Fruit fly (Drosophila melanogaster) whole organism, prepupa: ENCODE data around the gene Dbct.

Source experiments
- Blimp-1 ChIP-seq: fragments of 200-800 bp; sonication (Bioruptor generic); optimal IDR thresholded peaks from 3 replicates; lab custom pipeline; 2017; ENCODE audit warnings: missing biosample characterization, missing genetic modification characterization, mild to moderate bottlenecking, moderate library complexity, missing genetic modification reagents
- CG10669 ChIP-seq: fragments of 200-800 bp; sonication (Bioruptor generic); optimal IDR thresholded peaks from 3 replicates; lab custom pipeline; 2018; ENCODE audit warnings: missing biosample characterization, mild to moderate bottlenecking, missing genetic modification characterization, moderate library complexity
- CG11294 ChIP-seq: fragments of 200-800 bp; sonication (Bioruptor generic); IDR thresholded peaks from 2 replicates; pipeline ENCODE4 v1.3.6; 2022; ENCODE audit warnings: missing biosample characterization, missing genetic modification characterization
- CG11762 ChIP-seq: fragments of 200-800 bp; sonication (Bioruptor generic); optimal IDR thresholded peaks from 3 replicates; lab custom pipeline; 2016; ENCODE audit warnings: missing biosample characterization, missing genetic modification characterization; ENCODE audit not compliant: insufficient read depth
- CG11902 ChIP-seq: fragments of 200-800 bp; sonication (Bioruptor generic); optimal IDR thresholded peaks from 3 replicates; lab custom pipeline; 2016; ENCODE audit warnings: missing biosample characterization, missing genetic modification characterization
- CG15336 ChIP-seq: fragments of 200-800 bp; sonication (Bioruptor generic); IDR thresholded peaks from 2 replicates; pipeline ENCODE4 v1.3.6; 2022; ENCODE audit warnings: missing biosample characterization, missing genetic modification characterization
- CG1621 ChIP-seq: fragments of 200-800 bp; sonication (Bioruptor generic); optimal IDR thresholded peaks from 3 replicates; lab custom pipeline; 2018; ENCODE audit warnings: missing biosample characterization, mild to moderate bottlenecking, missing genetic modification characterization
- CG16779 ChIP-seq: fragments of 200-800 bp; sonication (Bioruptor generic); optimal IDR thresholded peaks from 3 replicates; lab custom pipeline; 2017; ENCODE audit warnings: missing biosample characterization, mild to moderate bottlenecking, missing genetic modification characterization
- CG31627 ChIP-seq: fragments of 200-800 bp; sonication (Bioruptor generic); optimal IDR thresholded peaks from 3 replicates; lab custom pipeline; 2016; ENCODE audit warnings: missing biosample characterization, missing genetic modification characterization
- CG32006 ChIP-seq: fragments of 200-800 bp; sonication (Bioruptor generic); optimal IDR thresholded peaks from 3 replicates; lab custom pipeline; 2017; ENCODE audit warnings: missing biosample characterization, mild to moderate bottlenecking, missing genetic modification characterization
- CG34406 ChIP-seq: fragments of 200-800 bp; sonication (Bioruptor generic); optimal IDR thresholded peaks from 3 replicates; lab custom pipeline; 2016; ENCODE audit warnings: missing biosample characterization, missing genetic modification characterization
- CG3919 ChIP-seq: fragments of 200-800 bp; sonication (Bioruptor generic); optimal IDR thresholded peaks from 3 replicates; lab custom pipeline; 2016; ENCODE audit warnings: missing biosample characterization, missing genetic modification characterization
- CG6276 ChIP-seq: fragments of 200-800 bp; sonication (Bioruptor generic); optimal IDR thresholded peaks from 2 replicates; lab custom pipeline; 2017; ENCODE audit warnings: missing biosample characterization, mild to moderate bottlenecking, missing genetic modification characterization
- CG6808 ChIP-seq: fragments of 200-800 bp; sonication (Bioruptor generic); optimal IDR thresholded peaks from 3 replicates; lab custom pipeline; 2017; ENCODE audit warnings: missing biosample characterization, missing genetic modification characterization, mild to moderate bottlenecking, moderate library complexity, missing genetic modification reagents
- CG6854 ChIP-seq: fragments of 200-800 bp; sonication (Bioruptor generic); optimal IDR thresholded peaks from 2 replicates; lab custom pipeline; 2017; ENCODE audit warnings: missing biosample characterization, mild to moderate bottlenecking, missing genetic modification characterization
- CG8119 ChIP-seq: fragments of 200-800 bp; sonication (Bioruptor generic); IDR thresholded peaks from 3 replicates; pipeline ENCODE4 v1.3.6; 2022; ENCODE audit warnings: missing biosample characterization, missing genetic modification characterization
- CG9139 ChIP-seq: fragments of 200-800 bp; sonication (Bioruptor generic); optimal IDR thresholded peaks from 3 replicates; lab custom pipeline; 2017; ENCODE audit warnings: missing biosample characterization, mild to moderate bottlenecking, missing genetic modification characterization
- Eip78C ChIP-seq: fragments of 200-800 bp; sonication (Bioruptor generic); peaks from one replicate; lab custom pipeline; 2016; ENCODE audit warnings: missing biosample characterization, missing genetic modification characterization
- Eip93F ChIP-seq: fragments of 200-800 bp; sonication (Bioruptor generic); optimal IDR thresholded peaks from 2 replicates; lab custom pipeline; 2016; ENCODE audit warnings: missing biosample characterization, mild to moderate bottlenecking, missing genetic modification characterization
- Ets21C ChIP-seq: fragments of 200-800 bp; sonication (Bioruptor generic); optimal IDR thresholded peaks from 3 replicates; lab custom pipeline; 2016; ENCODE audit warnings: missing biosample characterization, missing genetic modification characterization
- Hr38 ChIP-seq: sonication (Bioruptor generic); optimal IDR thresholded peaks from 2 replicates; lab custom pipeline; 2016; ENCODE audit warnings: missing biosample characterization, missing genetic modification characterization
- Hr39 ChIP-seq: fragments of 200-800 bp; sonication (Bioruptor generic); optimal IDR thresholded peaks from 2 replicates; lab custom pipeline; 2016; ENCODE audit warnings: missing biosample characterization, missing genetic modification characterization
- OdsH ChIP-seq: fragments of 200-800 bp; sonication (Bioruptor generic); optimal IDR thresholded peaks from 3 replicates; lab custom pipeline; 2016; ENCODE audit warnings: missing biosample characterization, missing genetic modification characterization
- Smox ChIP-seq: fragments of 200-800 bp; sonication (Bioruptor generic); optimal IDR thresholded peaks from 3 replicates; lab custom pipeline; 2016; ENCODE audit warnings: missing biosample characterization, missing genetic modification characterization
- Sox102F ChIP-seq: fragments of 200-800 bp; sonication (Bioruptor generic); optimal IDR thresholded peaks from 2 replicates; lab custom pipeline; 2016; ENCODE audit warnings: missing biosample characterization, mild to moderate bottlenecking, missing genetic modification characterization
- achi ChIP-seq: fragments of 200-800 bp; sonication (Bioruptor generic); optimal IDR thresholded peaks from 3 replicates; lab custom pipeline; 2016; ENCODE audit warnings: missing biosample characterization, missing genetic modification characterization
- acj6 ChIP-seq: fragments of 200-800 bp; sonication (Bioruptor generic); optimal IDR thresholded peaks from 3 replicates; lab custom pipeline; 2016; ENCODE audit warnings: missing biosample characterization, missing genetic modification characterization
- cyc ChIP-seq: fragments of 200-800 bp; sonication (Bioruptor generic); optimal IDR thresholded peaks from 3 replicates; lab custom pipeline; 2016; ENCODE audit warnings: missing biosample characterization, missing genetic modification characterization
- dac ChIP-seq: fragments of 200-800 bp; sonication (Bioruptor generic); optimal IDR thresholded peaks from 2 replicates; lab custom pipeline; 2017; ENCODE audit warnings: missing biosample characterization, mild to moderate bottlenecking, missing genetic modification characterization
- dsx ChIP-seq: fragments of 200-800 bp; optimal IDR thresholded peaks from 3 replicates; lab custom pipeline; 2019; ENCODE audit warnings: missing biosample characterization, mild to moderate bottlenecking, missing genetic modification characterization, moderate library complexity; ENCODE audit not compliant: poor library complexity, severe bottlenecking
- eg ChIP-seq: fragments of 200-800 bp; sonication (Bioruptor generic); IDR thresholded peaks from 3 replicates; pipeline ENCODE4 v1.3.6; 2022; ENCODE audit warnings: missing biosample characterization, missing genetic modification characterization
- esn ChIP-seq: fragments of 200-800 bp; sonication (Bioruptor generic); optimal IDR thresholded peaks from 2 replicates; lab custom pipeline; 2016; ENCODE audit warnings: missing biosample characterization, mild to moderate bottlenecking, missing genetic modification characterization, moderate library complexity
- fd59A ChIP-seq: fragments of 200-800 bp; sonication (Bioruptor generic); optimal IDR thresholded peaks from 2 replicates; lab custom pipeline; 2017; ENCODE audit warnings: missing biosample characterization, mild to moderate bottlenecking, missing genetic modification characterization, missing genetic modification reagents
- fd85E ChIP-seq: fragments of 200-800 bp; sonication (Bioruptor generic); optimal IDR thresholded peaks from 3 replicates; lab custom pipeline; 2016; ENCODE audit warnings: missing biosample characterization, missing genetic modification characterization
- fkh ChIP-seq: fragments of 200-800 bp; sonication (Bioruptor generic); optimal IDR thresholded peaks from 3 replicates; lab custom pipeline; 2017; ENCODE audit warnings: missing biosample characterization, mild to moderate bottlenecking, missing genetic modification characterization, moderate library complexity
- net ChIP-seq: fragments of 200-800 bp; sonication (Bioruptor generic); optimal IDR thresholded peaks from 3 replicates; lab custom pipeline; 2016; ENCODE audit warnings: missing biosample characterization, missing genetic modification characterization
- salr ChIP-seq, 2 experiments: fragments of 200-800 bp; sonication (Bioruptor generic); optimal IDR thresholded peaks; 3 replicates each; lab custom pipeline; 2016 to 2018; ENCODE audit warnings: missing biosample characterization in 2 of 2, missing genetic modification characterization in 2 of 2, mild to moderate bottlenecking in 1 of 2
- spab ChIP-seq: fragments of 200-800 bp; sonication (Bioruptor generic); optimal IDR thresholded peaks from 2 replicates; lab custom pipeline; 2017; ENCODE audit warnings: missing biosample characterization, mild to moderate bottlenecking, missing genetic modification characterization, missing genetic modification reagents
- ss ChIP-seq, 2 experiments: fragments of 200-800 bp; sonication (Bioruptor generic); optimal IDR thresholded peaks; 2 replicates in 1 of 2; 3 replicates in 1 of 2; lab custom pipeline; 2017 to 2018; ENCODE audit warnings: mild to moderate bottlenecking in 2 of 2, missing biosample characterization in 2 of 2, missing genetic modification characterization in 2 of 2, moderate library complexity in 1 of 2
- svp ChIP-seq: fragments of 200-800 bp; sonication (Bioruptor generic); peaks from one replicate; lab custom pipeline; 2016; ENCODE audit warnings: missing biosample characterization, missing genetic modification characterization
- topi ChIP-seq: fragments of 200-800 bp; sonication (Bioruptor generic); optimal IDR thresholded peaks from 3 replicates; lab custom pipeline; 2016; ENCODE audit warnings: missing biosample characterization, missing genetic modification characterization
- vri ChIP-seq: fragments of 200-800 bp; sonication (Bioruptor generic); optimal IDR thresholded peaks from 3 replicates; lab custom pipeline; 2016; ENCODE audit warnings: missing biosample characterization, mild to moderate bottlenecking, missing genetic modification characterization

The Dbct gene

DNA sequence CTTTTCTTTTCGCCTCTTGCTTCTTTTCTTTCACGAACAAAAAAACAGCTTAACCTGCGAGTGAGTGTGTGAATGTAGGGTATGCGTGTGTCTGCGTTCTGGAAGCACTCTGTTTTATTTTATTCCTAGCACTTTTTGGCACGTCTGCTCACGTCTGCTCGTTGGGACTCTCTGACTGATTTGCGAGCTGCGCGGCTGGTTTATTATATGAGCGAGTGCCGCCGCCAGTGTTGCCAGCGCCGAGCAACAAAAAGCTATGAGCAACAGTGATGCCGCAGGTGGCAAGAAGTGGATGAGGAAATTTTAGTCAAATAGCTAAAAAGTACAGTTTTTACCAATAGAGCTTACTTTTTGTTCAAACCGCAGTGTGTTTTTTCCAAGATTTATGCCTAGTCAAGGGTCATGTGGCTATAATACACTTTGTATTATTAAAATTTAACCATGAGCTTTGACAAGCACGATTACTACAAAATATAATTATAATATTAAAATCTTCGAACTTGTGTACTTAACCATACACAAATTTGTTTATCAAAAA is 9.8 kb upstream of the Dbct start, which contains the start of gene Lsd-2 (continued):
- TF ChIP-seq dac (GFP tag; lab: Kevin White, UChicago) (no peak), Ets21C (peak; percentile 14), Hr39 (GFP tag; lab: Kevin White, UChicago) (no peak), spab (no peak), CG3919 (peak; percentile 41), Blimp-1 (GFP tag; lab: Kevin White, UChicago) (no peak), salr (GFP tag; optimal IDR thresholded peaks at IDR 0.05; lab: Kevin White, UChicago) (peak in 1 of 2 experiments; percentile 21), CG8119 (GFP tag; lab: Robert Waterston, UW) (peak; percentile 41; the same call in 2 of the 3 replicates), Sox102F (peak; percentile 48), Eip93F (GFP tag; lab: Kevin White, UChicago) (no peak), CG31627 (peak; percentile 9), Smox (GFP tag; lab: Kevin White, UChicago) (no peak), CG11902 (GFP tag; lab: Kevin White, UChicago) (no peak), esn (GFP tag; lab: Kevin White, UChicago) (peak; percentile 25), topi (GFP tag; lab: Kevin White, UChicago) (peak; percentile 17), fd85E (GFP tag; lab: Kevin White, UChicago) (no peak), CG6808 (GFP tag; lab: Kevin White, UChicago) (peak; percentile 47), Hr38 (GFP tag; lab: Kevin White, UChicago) (no peak), CG6276 (GFP tag; lab: Kevin White, UChicago) (no peak), CG32006 (GFP tag; lab: Kevin White, UChicago) (peak; percentile 31), fd59A (GFP tag; lab: Kevin White, UChicago) (peak; percentile 9), vri (GFP tag; lab: Kevin White, UChicago) (peak; percentile 70), CG11294 (GFP tag; lab: Robert Waterston, UW) (no peak)

DNA sequence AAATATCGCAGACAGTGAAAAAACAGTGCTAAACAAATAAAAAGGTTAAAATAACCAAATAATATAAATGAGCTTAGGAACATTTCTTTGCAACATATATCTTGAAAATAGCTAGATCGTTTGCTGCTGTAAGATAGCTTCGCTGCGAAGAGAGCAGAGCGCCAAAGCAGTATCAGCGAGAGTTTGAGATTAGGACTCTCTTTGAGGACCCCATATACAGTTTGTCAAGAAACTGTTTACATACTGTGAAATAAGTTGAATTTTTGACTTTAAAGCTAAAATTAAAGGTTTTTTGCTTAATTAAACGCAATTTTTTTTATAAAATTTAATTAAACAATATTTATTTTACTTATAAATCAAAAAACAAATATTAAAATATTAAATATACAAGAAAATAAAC is 9.3 kb upstream of the Dbct start:
- peak; percentile 28; the same call in 1 of the 2 replicates for TF ChIP-seq CG15336
- 0 out of 3 replicates have a peak, but pooled peaks have one; percentile 31 for TF ChIP-seq eg (GFP tag; lab: Robert Waterston, UW)
- no peak for TF ChIP-seq CG32006 (GFP tag; lab: Kevin White, UChicago)

DNA sequence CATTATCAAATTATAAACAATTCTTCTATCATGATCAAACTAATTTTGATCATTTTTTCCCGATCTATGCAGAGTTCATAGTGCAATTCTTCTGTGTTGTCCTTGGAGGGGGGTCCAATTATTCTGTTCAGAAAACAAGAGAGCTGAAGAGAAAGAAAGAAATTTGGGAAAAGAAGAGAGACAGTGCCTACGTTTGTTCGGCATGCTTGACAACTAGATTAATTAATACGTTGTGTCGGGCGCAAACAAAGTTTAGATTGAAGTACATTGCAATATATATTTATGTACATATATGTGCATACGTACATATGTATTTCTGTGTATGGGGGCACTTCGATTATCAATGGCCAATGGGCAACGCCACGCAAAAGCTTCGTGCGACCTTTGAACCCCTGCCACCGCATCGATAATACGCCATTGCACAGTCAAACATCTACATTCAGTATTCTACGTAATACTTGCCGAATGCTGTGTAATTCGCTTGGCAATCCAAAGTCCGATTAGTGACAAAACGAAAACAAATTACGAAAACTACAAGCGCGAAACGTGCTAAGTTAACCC is 8.3 kb upstream of the Dbct start:
- TF ChIP-seq esn (GFP tag; lab: Kevin White, UChicago) (no peak), net (GFP tag; lab: Kevin White, UChicago) (no peak), CG6854 (peak; percentile 20), eg (GFP tag; lab: Robert Waterston, UW) (0 out of 3 replicates have a peak, but pooled peaks have one; percentile 19), CG16779 (peak; percentile 21), acj6 (GFP tag; lab: Kevin White, UChicago) (no peak), ss (GFP tag; optimal IDR thresholded peaks at IDR 0.05; lab: Kevin White, UChicago) (peak; percentile 33 to 46), CG34406 (GFP tag; lab: Kevin White, UChicago) (no peak), svp (GFP tag; lab: Kevin White, UChicago) (peak; percentile 92), Eip78C (GFP tag; lab: Kevin White, UChicago) (peak; percentile 65), spab (no peak), Eip93F (GFP tag; lab: Kevin White, UChicago) (no peak), CG6276 (GFP tag; lab: Kevin White, UChicago) (peak; percentile 28), CG6808 (GFP tag; lab: Kevin White, UChicago) (peak; percentile 13)
- TF ChIP-seq, all 60 proteins: peak for 8

DNA sequence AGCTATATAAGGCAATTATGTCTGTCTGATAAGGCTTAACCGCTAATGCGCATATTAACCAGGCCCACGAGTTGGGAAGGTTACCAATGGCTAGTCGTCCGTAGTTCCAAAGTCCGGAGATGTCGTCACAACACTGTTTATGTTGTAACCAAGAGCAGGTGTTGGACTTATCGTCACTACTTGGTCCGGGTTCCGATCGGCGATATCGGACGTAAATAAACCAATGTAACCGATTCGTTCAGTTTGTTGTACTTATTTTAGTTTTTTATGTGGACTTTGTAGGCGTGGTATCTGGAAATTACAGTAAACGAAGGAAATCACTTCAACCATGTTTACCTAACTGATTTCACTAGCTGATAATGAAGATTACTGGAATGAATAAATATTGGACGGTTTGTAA is 7.5 kb upstream of the Dbct start:
- TF ChIP-seq CG9139 (GFP tag; lab: Kevin White, UChicago) (peak; percentile 47), Ets21C (no peak), CG34406 (GFP tag; lab: Kevin White, UChicago) (no peak), CG16779 (no peak), eg (GFP tag; lab: Robert Waterston, UW) (no peak), Smox (GFP tag; lab: Kevin White, UChicago) (no peak), CG6808 (GFP tag; lab: Kevin White, UChicago) (peak; percentile 36), achi (GFP tag; lab: Kevin White, UChicago) (no peak), CG10669 (GFP tag; lab: Kevin White, UChicago) (peak; percentile 32), ss (GFP tag; optimal IDR thresholded peaks at IDR 0.05; lab: Kevin White, UChicago) (peak in 1 of 2 experiments; percentile 51), CG3919 (no peak), CG31627 (no peak), dsx (no peak), cyc (GFP tag; lab: Kevin White, UChicago) (no peak), CG11762 (GFP tag; lab: Kevin White, UChicago) (no peak), fkh (GFP tag; lab: Kevin White, UChicago) (peak; percentile 86), CG1621 (tag; lab: Kevin White, UChicago) (peak; percentile 22), CG11902 (GFP tag; lab: Kevin White, UChicago) (no peak), Eip78C (GFP tag; lab: Kevin White, UChicago) (peak; percentile 71), OdsH (GFP tag; lab: Kevin White, UChicago) (no peak)
